Worm (Caenorhabditis elegans): ENCODE results near the gene panl-2.

DNA sequence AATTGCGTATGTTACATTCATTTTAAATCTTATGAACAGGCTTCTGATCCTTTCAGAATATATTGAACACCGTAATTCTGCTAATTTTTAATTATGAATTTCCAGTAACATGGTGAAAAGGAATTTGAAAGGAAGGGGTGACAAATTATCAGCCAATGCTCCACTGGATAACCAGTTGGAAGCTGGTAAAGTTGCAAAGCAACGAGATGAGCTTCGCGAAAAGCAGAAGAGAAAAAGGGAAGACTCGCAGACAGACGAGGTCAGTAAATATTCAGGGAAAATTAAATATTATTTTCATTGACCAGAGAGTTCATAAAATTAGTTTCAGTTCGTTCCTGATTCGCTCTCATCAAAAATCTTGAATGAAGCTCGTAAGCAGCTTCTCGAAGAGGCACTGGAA is 36.0 kb downstream of the panl-2 start, which contains the start of gene byn-1:
- TF ChIP-seq nhr-12 (tag; optimal IDR thresholded peaks at IDR 0.05) (no peak), nhr-237 (tag; optimal IDR thresholded peaks at IDR 0.05) (no peak), unc-120 (tag; optimal IDR thresholded peaks at IDR 0.05; ENCODE audit: poor library complexity, severe bottlenecking) (no peak), mab-5 (tag; optimal IDR thresholded peaks at IDR 0.05) (no peak)
